Fruit fly (Drosophila melanogaster) whole organism, pupa: ENCODE measurements around the gene Fhos.

Source experiments
- CG10348 ChIP-seq: fragments of 200-800 bp; sonication (Bioruptor generic); IDR thresholded peaks from 2 replicates; pipeline ENCODE4 v1.3.6; 2022; ENCODE audit warnings: missing biosample characterization, missing genetic modification characterization
- CG12605 ChIP-seq: fragments of 200-800 bp; sonication (Bioruptor generic); IDR thresholded peaks from 2 replicates; pipeline ENCODE4 v1.3.6; 2022; ENCODE audit warnings: missing biosample characterization, missing genetic modification characterization
- CG13204 ChIP-seq: fragments of 200-800 bp; sonication (Bioruptor generic); optimal IDR thresholded peaks from 2 replicates; lab custom pipeline; 2018; ENCODE audit warnings: missing biosample characterization, mild to moderate bottlenecking, missing genetic modification characterization, moderate library complexity
- CG14655 ChIP-seq: fragments of 200-800 bp; sonication (Bioruptor generic); optimal IDR thresholded peaks from 3 replicates; lab custom pipeline; 2017; ENCODE audit warnings: mild to moderate bottlenecking, missing biosample characterization, missing genetic modification reagents, missing genetic modification characterization
- CG15710 ChIP-seq: fragments of 200-800 bp; sonication (Bioruptor generic); optimal IDR thresholded peaks from 2 replicates; lab custom pipeline; 2018; ENCODE audit warnings: missing biosample characterization, mild to moderate bottlenecking, missing genetic modification characterization, moderate library complexity
- CG17806 ChIP-seq: fragments of 200-800 bp; sonication (Bioruptor generic); optimal IDR thresholded peaks from 2 replicates; lab custom pipeline; 2018; ENCODE audit warnings: missing biosample characterization, mild to moderate bottlenecking, missing genetic modification characterization, moderate library complexity
- CG32121 ChIP-seq: fragments of 200-800 bp; sonication (Bioruptor generic); IDR thresholded peaks from 2 replicates; pipeline ENCODE4 v1.3.6; 2022; ENCODE audit warnings: missing biosample characterization, missing genetic modification characterization
- CG34367 ChIP-seq: fragments of 200-800 bp; sonication (Bioruptor generic); optimal IDR thresholded peaks from 2 replicates; lab custom pipeline; 2018; ENCODE audit warnings: missing biosample characterization, mild to moderate bottlenecking, missing genetic modification characterization
- CG4496 ChIP-seq: fragments of 200-800 bp; sonication (Bioruptor generic); IDR thresholded peaks from 3 replicates; pipeline ENCODE4 v1.3.6; 2022; ENCODE audit warnings: missing biosample characterization, missing genetic modification characterization
- CG8159 ChIP-seq: fragments of 200-800 bp; sonication (Bioruptor generic); optimal IDR thresholded peaks from 3 replicates; lab custom pipeline; 2018; ENCODE audit warnings: missing biosample characterization, mild to moderate bottlenecking, missing genetic modification characterization, moderate library complexity
- CG8301 ChIP-seq: fragments of 200-800 bp; sonication (Bioruptor generic); optimal IDR thresholded peaks from 2 replicates; lab custom pipeline; 2018; ENCODE audit warnings: missing biosample characterization, mild to moderate bottlenecking, missing genetic modification characterization
- CG9948 ChIP-seq: fragments of 200-800 bp; sonication (Bioruptor generic); optimal IDR thresholded peaks from 2 replicates; lab custom pipeline; 2018; ENCODE audit warnings: missing biosample characterization, mild to moderate bottlenecking, missing genetic modification characterization, moderate library complexity
- D1 ChIP-seq: fragments of 200-800 bp; sonication (Bioruptor generic); optimal IDR thresholded peaks from 2 replicates; lab custom pipeline; 2018; ENCODE audit warnings: missing biosample characterization, mild to moderate bottlenecking, missing genetic modification characterization, moderate library complexity
- EcR ChIP-seq: fragments of 200-800 bp; sonication (Bioruptor generic); optimal IDR thresholded peaks from 3 replicates; lab custom pipeline; 2019; ENCODE audit warnings: missing biosample characterization, missing genetic modification characterization, mild to moderate bottlenecking, moderate library complexity, missing genetic modification reagents
- Ets98B ChIP-seq: fragments of 200-800 bp; sonication (Bioruptor generic); IDR thresholded peaks from 2 replicates; pipeline ENCODE4 v1.3.6; 2022; ENCODE audit warnings: missing biosample characterization, missing genetic modification characterization
- Pif1A ChIP-seq: fragments of 200-800 bp; sonication (Bioruptor generic); optimal IDR thresholded peaks from 3 replicates; lab custom pipeline; 2016; ENCODE audit warnings: missing biosample characterization, missing genetic modification characterization
- Pif1B ChIP-seq: fragments of 200-800 bp; sonication (Bioruptor generic); optimal IDR thresholded peaks from 3 replicates; lab custom pipeline; 2016; ENCODE audit warnings: missing biosample characterization, missing genetic modification characterization
- Snoo ChIP-seq: fragments of 200-800 bp; sonication (Bioruptor generic); optimal IDR thresholded peaks from 3 replicates; lab custom pipeline; 2017; ENCODE audit warnings: missing biosample characterization, mild to moderate bottlenecking, missing genetic modification characterization, inconsistent platforms
- fd96Ca ChIP-seq: fragments of 200-800 bp; sonication (Bioruptor generic); IDR thresholded peaks from 3 replicates; pipeline ENCODE4 v1.3.6; 2022; ENCODE audit warnings: missing biosample characterization, missing genetic modification characterization
- gl ChIP-seq: fragments of 200-800 bp; sonication (Bioruptor generic); optimal IDR thresholded peaks from 2 replicates; lab custom pipeline; 2018; ENCODE audit warnings: missing biosample characterization, mild to moderate bottlenecking, missing genetic modification characterization
- rn ChIP-seq: fragments of 200-800 bp; sonication (Bioruptor generic); IDR thresholded peaks from 2 replicates; pipeline ENCODE4 v1.3.6; 2022; ENCODE audit warnings: missing biosample characterization, missing genetic modification characterization

The Fhos gene

dm6 chr3L:8765969-8766538 is 12.6 kb downstream of the Fhos start:
- peak; percentile 63 for TF ChIP-seq D1 (tag; lab: Kevin White, UChicago)
- peak; percentile 92 for TF ChIP-seq CG32121 (GFP tag; lab: Robert Waterston, UW)
- TF ChIP-seq CG10348 (GFP tag; lab: Robert Waterston, UW) = peak; percentile 95
- peak; percentile 92 for TF ChIP-seq Ets98B (GFP tag; lab: Robert Waterston, UW)
- peak; percentile 84 for TF ChIP-seq gl
- peak; percentile 89 for TF ChIP-seq Pif1B (GFP tag; lab: Kevin White, UChicago)
- peak; percentile 95 for TF ChIP-seq rn
- peak; percentile 98 for TF ChIP-seq fd96Ca
- TF ChIP-seq CG9948 (tag; lab: Kevin White, UChicago) = peak; percentile 98
- TF ChIP-seq CG12605 = peak; percentile 69
- peak; percentile 90 for TF ChIP-seq CG17806 (tag; lab: Kevin White, UChicago)
- peak; percentile 99 for TF ChIP-seq CG14655
- TF ChIP-seq CG8301 (tag; lab: Kevin White, UChicago) = peak; percentile 91
- TF ChIP-seq CG34367 (tag; lab: Kevin White, UChicago) = peak; percentile 97
- TF ChIP-seq EcR (GFP tag; lab: Kevin White, UChicago) = peak; percentile 48
- peak; percentile 95 for TF ChIP-seq CG15710 (tag; lab: Kevin White, UChicago)
- TF ChIP-seq CG8159 (tag; lab: Kevin White, UChicago) = peak; percentile 98
- peak; percentile 94 for TF ChIP-seq CG13204 (GFP tag; lab: Kevin White, UChicago)
- peak; percentile 94 for TF ChIP-seq Snoo (tag; lab: Kevin White, UChicago)
- peak; percentile 97 for TF ChIP-seq CG4496
- TF ChIP-seq Pif1A = peak; percentile 94
- TF ChIP-seq, all 21 proteins: peak for 21

DNA sequence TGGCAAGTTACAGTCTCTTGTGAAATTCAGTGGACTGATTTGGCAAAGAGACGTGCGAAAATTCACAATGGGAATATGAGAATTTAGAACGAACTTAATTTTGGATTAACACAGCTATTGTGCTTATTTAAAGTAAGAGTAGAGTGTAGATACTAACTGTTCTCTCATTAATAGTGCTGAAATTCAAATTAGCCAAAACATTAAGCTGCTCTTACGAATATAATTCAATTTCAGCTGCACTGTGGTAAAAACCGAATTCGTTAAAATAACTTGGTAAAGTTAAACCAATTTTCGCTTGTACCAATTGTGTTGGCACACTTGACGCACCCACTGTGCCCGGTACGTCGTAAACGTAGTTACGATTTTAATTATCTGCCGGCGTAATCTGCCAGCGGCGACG is 14.5 kb downstream of the Fhos start:
- TF ChIP-seq Ets98B (GFP tag; lab: Robert Waterston, UW) (peak; percentile 45), D1 (tag; lab: Kevin White, UChicago) (peak; percentile 16), CG4496 (peak; percentile 67), Snoo (tag; lab: Kevin White, UChicago) (peak; percentile 43), CG32121 (GFP tag; lab: Robert Waterston, UW) (peak; percentile 53; the same call in 1 of the 2 replicates), CG12605 (no peak), CG8159 (tag; lab: Kevin White, UChicago) (peak; percentile 75), CG10348 (GFP tag; lab: Robert Waterston, UW) (no peak), gl (peak; percentile 42), CG17806 (tag; lab: Kevin White, UChicago) (peak; percentile 68), CG8301 (tag; lab: Kevin White, UChicago) (peak; percentile 70), CG13204 (GFP tag; lab: Kevin White, UChicago) (peak; percentile 22), EcR (GFP tag; lab: Kevin White, UChicago) (no peak), rn (0 out of 2 replicates have a peak, but pooled peaks have one; percentile 15), CG14655 (peak; percentile 81), CG9948 (tag; lab: Kevin White, UChicago) (peak; percentile 71), CG34367 (tag; lab: Kevin White, UChicago) (peak; percentile 64), Pif1B (GFP tag; lab: Kevin White, UChicago) (peak; percentile 70), Pif1A (peak; percentile 56), CG15710 (tag; lab: Kevin White, UChicago) (peak; percentile 71), fd96Ca (peak; percentile 42; the same call in 1 of the 3 replicates)

DNA sequence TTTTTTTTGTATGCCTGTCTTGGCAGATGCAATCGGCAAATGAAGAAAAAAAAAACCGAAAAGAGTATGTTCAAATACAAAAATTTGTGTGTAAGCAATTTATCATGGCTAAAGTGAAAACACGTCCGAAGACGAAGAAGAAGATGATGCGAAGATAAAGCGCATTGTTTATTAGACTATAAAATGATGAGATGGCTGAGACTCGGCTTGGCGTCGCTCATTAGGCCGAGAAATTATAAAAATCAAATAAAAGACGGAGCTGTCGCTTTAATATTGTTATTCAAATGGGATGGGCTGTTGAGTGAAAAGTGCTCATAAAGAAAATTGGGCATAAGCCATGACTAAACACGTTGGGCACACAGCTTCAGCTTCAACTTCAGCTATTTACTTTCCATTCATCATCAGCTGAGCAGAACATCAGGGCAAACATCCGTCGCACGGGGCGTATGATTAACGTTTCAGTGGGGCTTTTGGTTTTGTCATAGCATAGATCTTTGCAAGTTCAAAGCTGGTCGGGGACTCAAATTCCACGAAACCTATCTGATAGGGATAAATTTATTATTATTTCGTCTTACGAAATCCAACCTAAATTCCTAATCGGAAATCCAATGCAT is 17.3 kb downstream of the Fhos start:
- no peak for TF ChIP-seq CG4496
- 0 out of 3 replicates have a peak, but pooled peaks have one; percentile 17 for TF ChIP-seq fd96Ca

- TF ChIP-seq Ets98B (GFP tag; lab: Robert Waterston, UW) = peak; percentile 70
- TF ChIP-seq CG13204 (GFP tag; lab: Kevin White, UChicago) = peak; percentile 7
- TF ChIP-seq rn = no peak
- TF ChIP-seq CG17806 (tag; lab: Kevin White, UChicago) = peak; percentile 75
- peak; percentile 66 for TF ChIP-seq CG12605
- no peak for TF ChIP-seq CG10348 (GFP tag; lab: Robert Waterston, UW)
- TF ChIP-seq fd96Ca = 0 out of 3 replicates have a peak, but pooled peaks have one; percentile 57
- peak; percentile 71 for TF ChIP-seq CG34367 (tag; lab: Kevin White, UChicago)
- TF ChIP-seq Pif1A = peak; percentile 70
- peak; percentile 67 for TF ChIP-seq CG8301 (tag; lab: Kevin White, UChicago)
- peak; percentile 55 for TF ChIP-seq EcR (GFP tag; lab: Kevin White, UChicago)
- peak; percentile 52 for TF ChIP-seq D1 (tag; lab: Kevin White, UChicago)
- TF ChIP-seq CG4496 = peak; percentile 72; the same call in 2 of the 3 replicates
- peak; percentile 73 for TF ChIP-seq CG15710 (tag; lab: Kevin White, UChicago)
- peak; percentile 22 for TF ChIP-seq Pif1B (GFP tag; lab: Kevin White, UChicago)
- peak; percentile 64 for TF ChIP-seq CG9948 (tag; lab: Kevin White, UChicago)
- TF ChIP-seq Snoo (tag; lab: Kevin White, UChicago) = peak; percentile 12
- TF ChIP-seq gl = peak; percentile 27
- peak; percentile 65 for TF ChIP-seq CG14655
- TF ChIP-seq CG32121 (GFP tag; lab: Robert Waterston, UW) = peak; percentile 65
- peak; percentile 77 for TF ChIP-seq CG8159 (tag; lab: Kevin White, UChicago)
Observed at dm6 chr3L:8772998-8773684, 19.7 kb downstream of the Fhos start.

DNA sequence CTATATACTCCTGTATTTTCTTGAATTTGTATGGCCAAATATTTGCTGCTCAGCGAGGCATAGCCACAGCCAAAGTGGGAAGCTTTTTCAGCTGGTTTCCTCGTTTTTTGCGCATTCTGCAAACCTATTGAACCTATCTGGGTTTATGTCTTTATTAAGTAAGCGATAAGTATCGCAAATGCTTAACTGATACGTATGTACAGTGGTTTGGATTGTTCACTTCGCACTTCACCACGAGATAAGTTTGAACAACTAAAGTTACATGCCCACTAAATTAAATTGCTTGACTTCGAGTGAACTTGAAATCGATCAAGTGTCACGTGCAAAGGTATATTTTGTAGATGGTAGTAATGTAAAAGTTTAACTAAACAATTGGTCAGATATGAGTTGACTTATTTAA is 20.3 kb downstream of the Fhos start:
- TF ChIP-seq CG14655 (no peak), Snoo (tag; lab: Kevin White, UChicago) (no peak), CG32121 (GFP tag; lab: Robert Waterston, UW) (no peak), Pif1A (no peak), Pif1B (GFP tag; lab: Kevin White, UChicago) (no peak), rn (no peak), Ets98B (GFP tag; lab: Robert Waterston, UW) (no peak), D1 (tag; lab: Kevin White, UChicago) (no peak), EcR (GFP tag; lab: Kevin White, UChicago) (no peak), CG8159 (tag; lab: Kevin White, UChicago) (no peak), CG34367 (tag; lab: Kevin White, UChicago) (no peak)
